Worm (Caenorhabditis elegans): ENCODE results near the gene C06A6.2.

ce11 chrIV:7834625-7835228, 11.7 kb upstream of the C06A6.2 start, which contains the start of gene erp-44.2:
- TF ChIP-seq him-1 (tag; optimal IDR thresholded peaks at IDR 0.05) (no peak), W03F9.2 (tag; optimal IDR thresholded peaks at IDR 0.05) (no peak)
